Worm (Caenorhabditis elegans): ENCODE measurements around the gene Y55D5A.1.

Gene Y55D5A.1

ce11 chrIII:3034458-3034857, 52.2 kb downstream of the Y55D5A.1 start:
- no peak for TF ChIP-seq ztf-23 (GFP tag; IDR thresholded peaks at IDR 0.05)
- TF ChIP-seq med-1 (GFP tag; optimal IDR thresholded peaks at IDR 0.05; ENCODE audit: insufficient read depth) = no peak
- no peak for TF ChIP-seq tab-1 (GFP tag; IDR thresholded peaks at IDR 0.05)
- no peak for TF ChIP-seq flt-1 (GFP tag; IDR thresholded peaks at IDR 0.05)
- no peak for TF ChIP-seq ref-1 (GFP tag; conservative IDR thresholded peaks at IDR 0.05)
- TF ChIP-seq cog-1 (tag; optimal IDR thresholded peaks at IDR 0.05) = no peak
- TF ChIP-seq T22C8.4 (GFP tag; IDR thresholded peaks at IDR 0.05) = no peak
- no peak for TF ChIP-seq ztf-29 (GFP tag; IDR thresholded peaks at IDR 0.05)
- no peak for TF ChIP-seq klf-2 (GFP tag; conservative IDR thresholded peaks at IDR 0.05)

- TF ChIP-seq cog-1 (tag; optimal IDR thresholded peaks at IDR 0.05) (peak; percentile 39), klf-2 (GFP tag; conservative IDR thresholded peaks at IDR 0.05) (no peak)
Observed at ce11 chrIII:3035977-3036376, 53.8 kb downstream of the Y55D5A.1 start.

ce11 chrIII:3037346-3037745, 55.1 kb downstream of the Y55D5A.1 start:
- TF ChIP-seq T22C8.4 (GFP tag; IDR thresholded peaks at IDR 0.05) (no peak), med-1 (GFP tag; optimal IDR thresholded peaks at IDR 0.05; ENCODE audit: insufficient read depth) (no peak), ztf-29 (GFP tag; IDR thresholded peaks at IDR 0.05) (no peak), flt-1 (GFP tag; IDR thresholded peaks at IDR 0.05) (no peak), ztf-23 (GFP tag; IDR thresholded peaks at IDR 0.05) (no peak), cog-1 (tag; optimal IDR thresholded peaks at IDR 0.05) (no peak), klf-2 (GFP tag; conservative IDR thresholded peaks at IDR 0.05) (no peak), ref-1 (GFP tag; conservative IDR thresholded peaks at IDR 0.05) (no peak), tab-1 (GFP tag; IDR thresholded peaks at IDR 0.05) (no peak)

All from whole organism, midembryonic.